Fruit fly (Drosophila melanogaster): Measurements from ENCODE around the gene Npc2e.

Gene Npc2e

dm6 chr3R:10048842-10049527, 4.1 kb upstream of the Npc2e start, which contains the start of gene ohgt (continued):
- TF ChIP-seq CG13123 (GFP tag; optimal IDR thresholded peaks at IDR 0.05) (no peak), Bteb2 (GFP tag; optimal IDR thresholded peaks at IDR 0.05) (no peak), CG7786 (GFP tag; optimal IDR thresholded peaks at IDR 0.05) (no peak), pb (GFP tag; optimal IDR thresholded peaks at IDR 0.05) (no peak), CG15011 (GFP tag; optimal IDR thresholded peaks at IDR 0.05) (no peak), CG15601 (tag; optimal IDR thresholded peaks at IDR 0.05) (no peak), Dek (tag; optimal IDR thresholded peaks at IDR 0.05) (no peak), ci (GFP tag; IDR thresholded peaks at IDR 0.05) (no peak), ind (GFP tag; optimal IDR thresholded peaks at IDR 0.05) (peak; percentile 12), nerfin-2 (GFP tag; IDR thresholded peaks at IDR 0.05; ENCODE audit: partially characterized antibody) (peak; percentile 44; the same call in 1 of the 2 replicates), Bdp1 (GFP tag; optimal IDR thresholded peaks at IDR 0.05) (no peak), ham (GFP tag; IDR thresholded peaks at IDR 0.05) (no peak), CG6654 (GFP tag; optimal IDR thresholded peaks at IDR 0.05) (no peak), CG4404 (GFP tag; IDR thresholded peaks at IDR 0.05) (no peak), CG30403 (GFP tag; optimal IDR thresholded peaks at IDR 0.05) (peak; percentile 33), crol (GFP tag; IDR thresholded peaks at IDR 0.05) (peak; percentile 37; the same call in 1 of the 2 replicates), kni (GFP tag; optimal IDR thresholded peaks at IDR 0.05) (no peak), Dp (GFP tag; optimal IDR thresholded peaks at IDR 0.05) (peak; percentile 86), hth (optimal IDR thresholded peaks at IDR 0.05) (no peak), Kr (GFP tag; optimal IDR thresholded peaks at IDR 0.05) (no peak), CG2199 (GFP tag; IDR thresholded peaks at IDR 0.05) (no peak), Ets65A (GFP tag) (peak; percentile 27), CG17802 (tag; optimal IDR thresholded peaks at IDR 0.05) (no peak), Abd-B (GFP tag; optimal IDR thresholded peaks at IDR 0.05) (no peak), CG6791 (GFP tag; IDR thresholded peaks at IDR 0.05; ENCODE audit: partially characterized antibody) (0 out of 3 replicates have a peak, but pooled peaks have one; percentile 21), CG11085 (GFP tag; IDR thresholded peaks at IDR 0.05) (no peak), bcd (GFP tag; optimal IDR thresholded peaks at IDR 0.05) (no peak), Atf-2 (GFP tag; optimal IDR thresholded peaks at IDR 0.05) (no peak), Ets97D (GFP tag; optimal IDR thresholded peaks at IDR 0.05) (peak; percentile 32), fd96Cb (tag; optimal IDR thresholded peaks at IDR 0.05) (no peak), sens (GFP tag) (peak; percentile 81), lbe (GFP tag; optimal IDR thresholded peaks at IDR 0.05) (no peak), CG12104 (GFP tag; optimal IDR thresholded peaks at IDR 0.05) (no peak), Pdp1 (GFP tag; optimal IDR thresholded peaks at IDR 0.05) (peak in 1 of 2 experiments; percentile 26), emc (GFP tag; optimal IDR thresholded peaks at IDR 0.05) (no peak), seq (GFP tag; IDR thresholded peaks at IDR 0.05) (no peak), Ssrp (tag; optimal IDR thresholded peaks at IDR 0.05) (no peak), CG16813 (GFP tag; IDR thresholded peaks at IDR 0.05; ENCODE audit: partially characterized antibody) (peak; percentile 49; the same call in 1 of the 3 replicates), CG4282 (GFP tag; optimal IDR thresholded peaks at IDR 0.05) (no peak), dysf (GFP tag; IDR thresholded peaks at IDR 0.05) (no peak), Hmr (GFP tag; optimal IDR thresholded peaks at IDR 0.05) (no peak), CG7357 (GFP tag; IDR thresholded peaks at IDR 0.05) (no peak), NC2α (GFP tag; optimal IDR thresholded peaks at IDR 0.05) (no peak), repo (GFP tag; optimal IDR thresholded peaks at IDR 0.05) (no peak), bigmax (GFP tag; optimal IDR thresholded peaks at IDR 0.05) (no peak), CG10209 (GFP tag; optimal IDR thresholded peaks at IDR 0.05) (no peak), CG14965 (GFP tag; optimal IDR thresholded peaks at IDR 0.05; ENCODE audit: borderline replicate concordance) (no peak), CG17361 (GFP tag; IDR thresholded peaks at IDR 0.05) (peak; percentile 96), CG31365 (tag; optimal IDR thresholded peaks at IDR 0.05) (no peak), CG9876 (GFP tag; optimal IDR thresholded peaks at IDR 0.05) (no peak), sna (GFP tag; IDR thresholded peaks at IDR 0.05; ENCODE audit: partially characterized antibody) (no peak)
